Worm (Caenorhabditis elegans): ENCODE results near the gene chil-5.

- TF ChIP-seq dve-1 (tag; optimal IDR thresholded peaks at IDR 0.05) (no peak), fkh-10 (GFP tag; optimal IDR thresholded peaks at IDR 0.05) (no peak), nfya-1 (tag; optimal IDR thresholded peaks at IDR 0.05) (no peak), ceh-22 (tag; optimal IDR thresholded peaks at IDR 0.05) (no peak), ceh-14 (tag; optimal IDR thresholded peaks at IDR 0.05) (no peak)
These were observed at the start of gene chil-5 for ce11 chrII:9859575-9859974.

Data from whole organism, late embryonic.